Fruit fly (Drosophila melanogaster) whole organism, embryonic: ENCODE results near the gene Calr.

ENCODE experiments used
- Abd-B ChIP-seq: fragments of 200-800 bp; sonication (Bioruptor generic); optimal IDR thresholded peaks from 2 replicates; lab custom pipeline; 2018; ENCODE audit warnings: missing biosample characterization, mild to moderate bottlenecking, missing genetic modification characterization, moderate library complexity
- Antp ChIP-seq: fragments of 200-800 bp; sonication (Bioruptor generic); optimal IDR thresholded peaks from 3 replicates; lab custom pipeline; 2016; ENCODE audit warnings: missing biosample characterization, missing genetic modification characterization
- Blimp-1 ChIP-seq: fragments of 200-800 bp; sonication (Bioruptor generic); optimal IDR thresholded peaks from 3 replicates; lab custom pipeline; 2018; ENCODE audit warnings: missing biosample characterization, missing genetic modification characterization, mild to moderate bottlenecking, moderate library complexity, missing genetic modification reagents
- CG10979 ChIP-seq: fragments of 200-800 bp; sonication (Bioruptor generic); optimal IDR thresholded peaks from 2 replicates; lab custom pipeline; 2018; ENCODE audit warnings: missing biosample characterization, mild to moderate bottlenecking, missing genetic modification characterization, moderate library complexity
- CG11723 ChIP-seq: fragments of 200-800 bp; sonication (Bioruptor generic); optimal IDR thresholded peaks from 2 replicates; lab custom pipeline; 2017; ENCODE audit warnings: missing biosample characterization, mild to moderate bottlenecking, missing genetic modification characterization
- CG12299 ChIP-seq: fragments of 200-800 bp; sonication (Bioruptor generic); optimal IDR thresholded peaks from 2 replicates; lab custom pipeline; 2018; ENCODE audit warnings: missing biosample characterization, mild to moderate bottlenecking, missing genetic modification characterization
- CG13296 ChIP-seq: fragments of 200-800 bp; sonication (Bioruptor generic); optimal IDR thresholded peaks from 3 replicates; lab custom pipeline; 2018; ENCODE audit warnings: missing biosample characterization, mild to moderate bottlenecking, missing genetic modification characterization
- CG13775 ChIP-seq: fragments of 200-800 bp; sonication (Bioruptor generic); optimal IDR thresholded peaks from 3 replicates; lab custom pipeline; 2017; ENCODE audit warnings: missing biosample characterization, mild to moderate bottlenecking, missing genetic modification characterization
- CG14441 ChIP-seq: fragments of 200-800 bp; sonication (Bioruptor generic); IDR thresholded peaks from 2 replicates; pipeline ENCODE4 v1.3.6; 2022; ENCODE audit warnings: missing biosample characterization, missing genetic modification characterization
- CG14965 ChIP-seq: fragments of 200-800 bp; sonication (Bioruptor generic); optimal IDR thresholded peaks from 2 replicates; lab custom pipeline; 2016; ENCODE audit warnings: missing biosample characterization, missing genetic modification characterization, borderline replicate concordance
- CG15601 ChIP-seq: fragments of 200-800 bp; sonication (Bioruptor generic); optimal IDR thresholded peaks from 3 replicates; lab custom pipeline; 2019; ENCODE audit warnings: missing biosample characterization, mild to moderate bottlenecking, missing genetic modification characterization, moderate library complexity
- CG16779 ChIP-seq: fragments of 200-800 bp; sonication (Bioruptor generic); IDR thresholded peaks from 2 replicates; pipeline ENCODE4 v1.3.6; 2022; ENCODE audit warnings: missing biosample characterization, missing genetic modification characterization
- CG17328 ChIP-seq: fragments of 200-800 bp; sonication (Bioruptor generic); IDR thresholded peaks from 2 replicates; pipeline ENCODE4 v1.3.6; 2022; ENCODE audit warnings: missing biosample characterization, missing genetic modification characterization
- CG2889 ChIP-seq: fragments of 200-800 bp; sonication (Bioruptor generic); IDR thresholded peaks from 3 replicates; pipeline ENCODE4 v1.3.6; 2022; ENCODE audit warnings: missing biosample characterization, missing genetic modification characterization
- CG33213 ChIP-seq: fragments of 200-800 bp; sonication (Bioruptor generic); optimal IDR thresholded peaks from 3 replicates; lab custom pipeline; 2016; ENCODE audit warnings: missing biosample characterization, missing genetic modification characterization
- CG3726 ChIP-seq: fragments of 200-800 bp; sonication (Bioruptor generic); IDR thresholded peaks from 3 replicates; pipeline ENCODE4, ENCODE4 v1.3.6; 2022; ENCODE audit warnings: missing biosample characterization, missing genetic modification characterization
- CG5180 ChIP-seq: fragments of 200-800 bp; sonication (Bioruptor generic); optimal IDR thresholded peaks from 3 replicates; lab custom pipeline; 2017; ENCODE audit warnings: missing biosample characterization, missing genetic modification characterization, mild to moderate bottlenecking, moderate library complexity, missing genetic modification reagents
- CG7372 ChIP-seq: fragments of 200-800 bp; sonication (Bioruptor generic); IDR thresholded peaks from 2 replicates; pipeline ENCODE4 v1.3.6; 2022; ENCODE audit warnings: missing biosample characterization, missing genetic modification characterization
- CG8281 ChIP-seq: fragments of 200-800 bp; sonication (Bioruptor generic); optimal IDR thresholded peaks from 2 replicates; lab custom pipeline; 2018; ENCODE audit warnings: missing biosample characterization, mild to moderate bottlenecking, missing genetic modification characterization, moderate library complexity
- CG8944 ChIP-seq: fragments of 200-800 bp; sonication (Bioruptor generic); optimal IDR thresholded peaks from 3 replicates; lab custom pipeline; 2016; ENCODE audit warnings: missing biosample characterization, missing genetic modification characterization
- CG9876 ChIP-seq: fragments of 200-800 bp; sonication (Bioruptor generic); optimal IDR thresholded peaks from 2 replicates; lab custom pipeline; 2016; ENCODE audit warnings: missing biosample characterization, missing genetic modification characterization
- CrebB ChIP-seq: fragments of 200-800 bp; sonication (Bioruptor generic); optimal IDR thresholded peaks from 3 replicates; lab custom pipeline; 2018; ENCODE audit warnings: missing biosample characterization, mild to moderate bottlenecking, missing genetic modification characterization
- D ChIP-seq, 2 experiments: fragments of 200-800 bp in 1 of 2; fragments of >200 bp in 1 of 2; sonication (Bioruptor generic) in 1 of 2; optimal IDR thresholded peaks; 2 replicates in 1 of 2; 3 replicates in 1 of 2; lab custom pipeline; 2017; ENCODE audit warnings: mild to moderate bottlenecking in 1 of 2, missing biosample characterization in 1 of 2, missing genetic modification characterization in 1 of 2, missing genetic modification reagents in 1 of 2
- Deaf1 ChIP-seq: fragments of 200-800 bp; optimal IDR thresholded peaks from 3 replicates; lab custom pipeline; 2019; ENCODE audit warnings: missing biosample characterization, mild to moderate bottlenecking, missing genetic modification characterization, moderate library complexity
- Doc3 ChIP-seq: fragments of 200-800 bp; sonication (Bioruptor generic); IDR thresholded peaks from 3 replicates; pipeline ENCODE4 v1.3.6; 2022; ENCODE audit warnings: missing biosample characterization, missing genetic modification characterization; ENCODE audit not compliant: partially characterized antibody
- HLHmδ ChIP-seq: fragments of 200-800 bp; sonication (Bioruptor generic); optimal IDR thresholded peaks from 2 replicates; lab custom pipeline; 2018; ENCODE audit warnings: missing biosample characterization, mild to moderate bottlenecking, missing genetic modification characterization, moderate library complexity
- Oaz ChIP-seq: fragments of 200-800 bp; sonication (Bioruptor generic); IDR thresholded peaks from 2 replicates; pipeline ENCODE4 v1.3.6; 2022; ENCODE audit warnings: missing biosample characterization, missing genetic modification characterization
- Opbp ChIP-seq: fragments of 200-800 bp; sonication (Bioruptor generic); IDR thresholded peaks from 3 replicates; pipeline ENCODE4 v1.3.6; 2022; ENCODE audit warnings: missing biosample characterization, missing genetic modification characterization; ENCODE audit not compliant: partially characterized antibody
- Spps ChIP-seq: fragments of 200-800 bp; sonication (Bioruptor generic); optimal IDR thresholded peaks from 2 replicates; lab custom pipeline; 2018; ENCODE audit warnings: missing biosample characterization, mild to moderate bottlenecking, missing genetic modification characterization
- Ssrp ChIP-seq: fragments of 200-800 bp; sonication (Bioruptor generic); optimal IDR thresholded peaks from 2 replicates; lab custom pipeline; 2018; ENCODE audit warnings: missing biosample characterization, mild to moderate bottlenecking, missing genetic modification characterization, moderate library complexity
- amos ChIP-seq: fragments of 200-800 bp; sonication (Bioruptor generic); IDR thresholded peaks from 2 replicates; pipeline ENCODE4 v1.3.6; 2022; ENCODE audit warnings: missing biosample characterization, missing genetic modification characterization; ENCODE audit not compliant: partially characterized antibody
- ase ChIP-seq: fragments of 200-800 bp; sonication (Bioruptor generic); IDR thresholded peaks from 3 replicates; pipeline ENCODE4 v1.3.6; 2022; ENCODE audit warnings: missing biosample characterization, missing genetic modification characterization
- bab2 ChIP-seq: fragments of 200-800 bp; sonication (Bioruptor generic); optimal IDR thresholded peaks from 2 replicates; lab custom pipeline; 2016; ENCODE audit warnings: missing biosample characterization, missing genetic modification characterization
- bbx ChIP-seq: fragments of 200-800 bp; sonication (Bioruptor generic); IDR thresholded peaks from 2 replicates; pipeline ENCODE4 v1.3.6; 2022; ENCODE audit warnings: missing biosample characterization, missing genetic modification characterization; ENCODE audit not compliant: partially characterized antibody
- bowl ChIP-seq: fragments of 200-800 bp; sonication (Bioruptor generic); IDR thresholded peaks from 2 replicates; pipeline ENCODE4 v1.3.6; 2022; ENCODE audit warnings: missing biosample characterization, missing genetic modification characterization
- dimm ChIP-seq: fragments of 200-800 bp; sonication (Bioruptor generic); IDR thresholded peaks from 2 replicates; pipeline ENCODE4 v1.3.6; 2022; ENCODE audit warnings: missing biosample characterization, missing genetic modification characterization
- fd96Cb ChIP-seq: fragments of 200-800 bp; sonication (Bioruptor generic); optimal IDR thresholded peaks from 2 replicates; lab custom pipeline; 2018; ENCODE audit warnings: missing biosample characterization, mild to moderate bottlenecking, missing genetic modification characterization, moderate library complexity
- fu2 ChIP-seq: fragments of 200-800 bp; sonication (Bioruptor generic); optimal IDR thresholded peaks from 2 replicates; lab custom pipeline; 2016; ENCODE audit warnings: missing biosample characterization, missing genetic modification characterization
- grn ChIP-seq: fragments of 200-800 bp; sonication (Bioruptor generic); optimal IDR thresholded peaks from 3 replicates; lab custom pipeline; 2017; ENCODE audit warnings: missing biosample characterization, missing genetic modification characterization
- her ChIP-seq: fragments of 200-800 bp; sonication (Bioruptor generic); optimal IDR thresholded peaks from 2 replicates; lab custom pipeline; 2016; ENCODE audit warnings: missing biosample characterization, missing genetic modification characterization
- lab ChIP-seq: fragments of 200-800 bp; sonication (Bioruptor generic); optimal IDR thresholded peaks from 3 replicates; lab custom pipeline; 2017; ENCODE audit warnings: missing biosample characterization, missing genetic modification characterization, mild to moderate bottlenecking, moderate library complexity, missing genetic modification reagents
- luna ChIP-seq: fragments of 200-800 bp; sonication (Bioruptor generic); optimal IDR thresholded peaks from 2 replicates; lab custom pipeline; 2016; ENCODE audit warnings: missing biosample characterization, missing genetic modification characterization
- pan ChIP-seq, 4 experiments: fragments of >200 bp in 3 of 4; fragments of 200-800 bp in 1 of 4; sonication (Bioruptor generic) in 1 of 4; optimal IDR thresholded peaks in 3 of 4; IDR thresholded peaks in 1 of 4; 2 replicates each; pipeline versions ENCODE4 v1.3.6 to Lab custom; 2017 to 2022; ENCODE audit warnings: missing biosample characterization in 2 of 4, missing genetic modification characterization in 2 of 4, mixed read lengths in 1 of 4
- peb ChIP-seq: fragments of 200-800 bp; sonication (Bioruptor generic); IDR thresholded peaks from 2 replicates; pipeline ENCODE4 v1.3.6; 2022; ENCODE audit warnings: missing biosample characterization, missing genetic modification characterization
- pzg ChIP-seq: fragments of 200-800 bp; sonication (Bioruptor generic); optimal IDR thresholded peaks from 3 replicates; lab custom pipeline; 2018; ENCODE audit warnings: missing biosample characterization, mild to moderate bottlenecking, missing genetic modification characterization, moderate library complexity
- ranshi ChIP-seq: fragments of 200-800 bp; sonication (Bioruptor generic); IDR thresholded peaks from 2 replicates; pipeline ENCODE4 v1.3.6; 2022; ENCODE audit warnings: missing biosample characterization, missing genetic modification characterization
- sisA ChIP-seq: fragments of 200-800 bp; sonication (Bioruptor generic); IDR thresholded peaks from 2 replicates; pipeline ENCODE4 v1.3.6; 2022; ENCODE audit warnings: missing biosample characterization, missing genetic modification characterization
- stc ChIP-seq: fragments of 200-800 bp; sonication (Bioruptor generic); IDR thresholded peaks from 2 replicates; pipeline ENCODE4 v1.3.6; 2022; ENCODE audit warnings: missing biosample characterization, missing genetic modification characterization
- vfl ChIP-seq: fragments of 200-800 bp; sonication (Bioruptor generic); optimal IDR thresholded peaks from 2 replicates; lab custom pipeline; 2016; ENCODE audit warnings: missing biosample characterization, missing genetic modification characterization
- zf30C ChIP-seq: fragments of 200-800 bp; sonication (Bioruptor generic); optimal IDR thresholded peaks from 3 replicates; lab custom pipeline; 2018; ENCODE audit warnings: missing biosample characterization, mild to moderate bottlenecking, missing genetic modification characterization

The Calr gene

DNA sequence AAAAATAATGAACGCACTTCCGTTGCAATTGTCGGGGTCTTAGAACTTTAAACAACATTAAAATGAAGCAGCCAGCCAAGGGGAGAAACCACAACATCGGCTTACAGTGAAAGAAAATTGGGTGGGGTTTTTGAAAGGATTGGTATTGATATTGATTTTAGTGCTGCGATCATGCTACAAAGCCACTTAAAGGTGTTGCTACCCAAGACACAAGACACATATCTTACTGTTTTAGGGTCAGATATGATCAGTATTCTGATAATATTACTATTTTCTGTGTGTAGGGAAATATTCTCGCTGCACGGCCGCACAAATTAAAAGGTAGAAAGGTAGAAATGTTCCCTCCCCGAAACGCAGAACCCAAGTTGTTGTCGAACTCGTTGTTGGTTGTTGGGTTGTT, 25.6 kb downstream of the Calr start (continued):
- TF ChIP-seq CG13775 = peak; percentile 44
- no peak for TF ChIP-seq CG8944
- TF ChIP-seq sisA (GFP tag; lab: Robert Waterston, UW) = no peak
- no peak for TF ChIP-seq CG16779 (GFP tag; lab: Robert Waterston, UW)
- TF ChIP-seq CG33213 (GFP tag; lab: Kevin White, UChicago) = peak; percentile 25
- peak; percentile 77 for TF ChIP-seq zf30C
- TF ChIP-seq Blimp-1 (GFP tag; lab: Kevin White, UChicago) = peak; percentile 67
- no peak for TF ChIP-seq CG13296 (GFP tag; lab: Kevin White, UChicago)
- no peak for TF ChIP-seq CG8281 (tag; lab: Kevin White, UChicago)
- no peak for TF ChIP-seq CrebB (tag; lab: Kevin White, UChicago)
- peak; percentile 23 for TF ChIP-seq Abd-B
- no peak for TF ChIP-seq Opbp (GFP tag; lab: Robert Waterston, UW)
- TF ChIP-seq HLHmδ = no peak
- no peak for TF ChIP-seq bowl (GFP tag; lab: Robert Waterston, UW)
- TF ChIP-seq fu2 = no peak
- TF ChIP-seq pzg = no peak
- peak; percentile 79 for TF ChIP-seq CG10979 (tag; lab: Kevin White, UChicago)
- no peak for TF ChIP-seq stc (GFP tag; lab: Robert Waterston, UW)
- no peak for TF ChIP-seq Deaf1 (tag; lab: Kevin White, UChicago)
- TF ChIP-seq amos (GFP tag; lab: Robert Waterston, UW) = no peak
- peak; percentile 59 for TF ChIP-seq CG17328 (GFP tag; lab: Robert Waterston, UW)
- no peak for TF ChIP-seq CG9876
- TF ChIP-seq lab = peak; percentile 2
- TF ChIP-seq bbx (GFP tag; lab: Robert Waterston, UW) = no peak
- no peak for TF ChIP-seq CG2889 (GFP tag; lab: Robert Waterston, UW)
- TF ChIP-seq CG11723 (GFP tag; lab: Kevin White, UChicago) = peak; percentile 1
- no peak for TF ChIP-seq CG7372 (GFP tag; lab: Robert Waterston, UW)
- TF ChIP-seq fd96Cb (tag; lab: Kevin White, UChicago) = peak; percentile 60
- peak; percentile 51 for TF ChIP-seq Ssrp (tag; lab: Kevin White, UChicago)
- TF ChIP-seq bab2 (GFP tag; lab: Kevin White, UChicago) = peak; percentile 36
- no peak for TF ChIP-seq grn
- TF ChIP-seq peb (GFP tag; lab: Robert Waterston, UW) = no peak
- peak; percentile 12 for TF ChIP-seq Antp (GFP tag; lab: Kevin White, UChicago)
- no peak for TF ChIP-seq D (optimal IDR thresholded peaks at IDR 0.05; lab: Kevin White, UChicago)
- peak; percentile 51 for TF ChIP-seq D (GFP tag; optimal IDR thresholded peaks at IDR 0.05; lab: Kevin White, UChicago)
- TF ChIP-seq ranshi (GFP tag; lab: Robert Waterston, UW) = no peak
- TF ChIP-seq luna (GFP tag; lab: Kevin White, UChicago) = no peak
- no peak for TF ChIP-seq CG5180 (GFP tag; lab: Kevin White, UChicago)
- TF ChIP-seq vfl (GFP tag; lab: Kevin White, UChicago) = no peak
- no peak for TF ChIP-seq Oaz (GFP tag; lab: Robert Waterston, UW)
- TF ChIP-seq her (GFP tag; lab: Kevin White, UChicago) = no peak
- TF ChIP-seq CG3726 (GFP tag; lab: Robert Waterston, UW) = no peak
- no peak for TF ChIP-seq Doc3
- TF ChIP-seq dimm = no peak
- no peak for TF ChIP-seq pan (optimal IDR thresholded peaks at IDR 0.05; lab: Kevin White, UChicago)
- peak in 1 of 2 experiments; percentile 47 for TF ChIP-seq pan (GFP tag; optimal IDR thresholded peaks at IDR 0.05 in 1 of 2, IDR thresholded peaks at IDR 0.05 in 1 of 2)
- no peak for TF ChIP-seq ase (GFP tag; lab: Robert Waterston, UW)
- peak; percentile 24 for TF ChIP-seq CG15601 (tag; lab: Kevin White, UChicago)
- TF ChIP-seq CG12299 = no peak
- TF ChIP-seq Spps (tag; lab: Kevin White, UChicago) = peak; percentile 55
- TF ChIP-seq CG14965 (GFP tag; lab: Kevin White, UChicago) = no peak
- no peak for TF ChIP-seq CG14441 (GFP tag; lab: Robert Waterston, UW)
